Fruit fly (Drosophila melanogaster) whole organism, adult: Measurements from ENCODE around the gene RagA-B.

Source experiments
- CG11617 ChIP-seq: fragments of 200-800 bp; sonication (Bioruptor generic); optimal IDR thresholded peaks from 2 replicates; lab custom pipeline; 2017; ENCODE audit warnings: mild to moderate bottlenecking, missing biosample characterization, missing genetic modification reagents, missing genetic modification characterization
- CG12768 ChIP-seq: fragments of 200-800 bp; sonication (Bioruptor generic); optimal IDR thresholded peaks from 2 replicates; lab custom pipeline; 2017; ENCODE audit warnings: missing biosample characterization, missing genetic modification characterization, mild to moderate bottlenecking, moderate library complexity, missing genetic modification reagents
- CG14711 ChIP-seq: fragments of 200-800 bp; sonication (Bioruptor generic); optimal IDR thresholded peaks from 2 replicates; lab custom pipeline; 2018; ENCODE audit warnings: missing biosample characterization, mild to moderate bottlenecking, missing genetic modification characterization, moderate library complexity
- CG1620 ChIP-seq: fragments of 200-800 bp; sonication (Bioruptor generic); optimal IDR thresholded peaks from 2 replicates; lab custom pipeline; 2016; ENCODE audit warnings: missing biosample characterization, missing genetic modification characterization
- CG33017 ChIP-seq: fragments of 200-800 bp; sonication (Bioruptor generic); optimal IDR thresholded peaks from 2 replicates; lab custom pipeline; 2018; ENCODE audit warnings: missing biosample characterization, mild to moderate bottlenecking, missing genetic modification characterization, moderate library complexity
- CG5204 ChIP-seq: fragments of 200-800 bp; sonication (Bioruptor generic); optimal IDR thresholded peaks from 2 replicates; lab custom pipeline; 2016; ENCODE audit warnings: missing biosample characterization, missing genetic modification characterization
- CG7045 ChIP-seq: fragments of 200-800 bp; sonication (Bioruptor generic); optimal IDR thresholded peaks from 2 replicates; lab custom pipeline; 2017; ENCODE audit warnings: missing biosample characterization, mild to moderate bottlenecking, missing genetic modification characterization
- CG7101 ChIP-seq: fragments of 200-800 bp; sonication (Bioruptor generic); optimal IDR thresholded peaks from 2 replicates; lab custom pipeline; 2018; ENCODE audit warnings: missing biosample characterization, mild to moderate bottlenecking, missing genetic modification characterization, moderate library complexity
- Clk ChIP-seq: fragments of 200-800 bp; sonication (Bioruptor generic); optimal IDR thresholded peaks from 2 replicates; lab custom pipeline; 2017; ENCODE audit warnings: missing biosample characterization, missing genetic modification characterization
- Crg-1 ChIP-seq: fragments of 200-800 bp; sonication (Bioruptor generic); optimal IDR thresholded peaks from 2 replicates; lab custom pipeline; 2016; ENCODE audit warnings: missing biosample characterization, missing genetic modification characterization
- Hr96 ChIP-seq: fragments of 200-800 bp; sonication (Bioruptor generic); optimal IDR thresholded peaks from 2 replicates; lab custom pipeline; 2016; ENCODE audit warnings: missing biosample characterization, missing genetic modification characterization
- Mnt ChIP-seq: fragments of 200-800 bp; sonication (Bioruptor generic); optimal IDR thresholded peaks from 2 replicates; lab custom pipeline; 2016; ENCODE audit warnings: missing biosample characterization, mild to moderate bottlenecking, missing genetic modification characterization
- bab1 ChIP-seq: fragments of 200-800 bp; sonication (Bioruptor generic); optimal IDR thresholded peaks from 3 replicates; lab custom pipeline; 2019; ENCODE audit warnings: missing biosample characterization, mild to moderate bottlenecking, missing genetic modification characterization, moderate library complexity
- cic ChIP-seq: fragments of 200-800 bp; sonication (Bioruptor generic); optimal IDR thresholded peaks from 2 replicates; lab custom pipeline; 2017; ENCODE audit warnings: missing biosample characterization, mild to moderate bottlenecking, missing genetic modification characterization, moderate library complexity
- cnc ChIP-seq, 2 experiments: fragments of >200 bp; optimal IDR thresholded peaks; 2 replicates each; lab custom pipeline; 2017
- kay ChIP-seq: fragments of 200-800 bp; sonication (Bioruptor generic); peaks from one replicate; lab custom pipeline; 2016; ENCODE audit warnings: missing biosample characterization, missing genetic modification characterization, borderline replicate concordance
- ovo ChIP-seq: fragments of 200-800 bp; sonication (Bioruptor generic); optimal IDR thresholded peaks from 2 replicates; lab custom pipeline; 2016; ENCODE audit warnings: missing biosample characterization, missing genetic modification characterization
- pad ChIP-seq: fragments of 200-800 bp; sonication (Bioruptor generic); optimal IDR thresholded peaks from 3 replicates; lab custom pipeline; 2017; ENCODE audit warnings: missing biosample characterization, missing genetic modification characterization, mild to moderate bottlenecking, moderate library complexity, missing genetic modification reagents
- tj ChIP-seq: fragments of 200-800 bp; sonication (Bioruptor generic); optimal IDR thresholded peaks from 3 replicates; lab custom pipeline; 2017; ENCODE audit warnings: missing biosample characterization, mild to moderate bottlenecking, missing genetic modification characterization, moderate library complexity
- toe ChIP-seq: fragments of 200-800 bp; sonication (Bioruptor generic); optimal IDR thresholded peaks from 2 replicates; lab custom pipeline; 2016; ENCODE audit warnings: missing biosample characterization, missing genetic modification characterization

The RagA-B gene

DNA sequence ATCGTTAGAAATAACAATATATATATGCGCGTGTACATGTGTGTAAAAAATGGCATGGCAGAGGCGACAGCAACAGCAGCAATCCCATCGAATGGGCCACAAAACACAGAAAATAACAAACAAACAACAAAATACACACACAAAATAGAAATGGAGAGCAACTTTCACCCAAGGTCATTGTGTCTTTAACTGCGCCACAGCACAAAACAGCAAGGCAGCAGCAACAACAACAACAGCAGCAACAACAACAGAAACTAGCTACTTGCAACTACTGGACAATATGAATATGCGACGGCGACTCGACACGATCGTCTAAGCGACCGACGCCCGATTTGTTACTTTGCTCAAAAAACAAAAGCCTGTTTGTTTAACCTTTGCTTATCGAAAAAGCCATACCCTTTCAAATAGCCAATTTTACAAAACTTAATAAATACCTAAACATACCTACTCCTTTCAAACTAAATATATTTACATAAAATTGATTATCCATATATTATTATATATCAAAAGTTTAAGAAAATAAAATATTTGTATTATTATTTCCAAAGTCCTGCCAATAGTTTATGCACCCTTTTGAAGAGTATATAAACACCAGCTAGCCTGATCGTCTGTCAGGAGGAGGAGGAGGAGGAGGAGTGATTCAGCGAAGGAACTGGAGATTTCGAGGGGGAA lies 36.2 kb downstream of the RagA-B start:
- no peak for TF ChIP-seq ovo (GFP tag; lab: Kevin White, UChicago)
- TF ChIP-seq CG7045 (GFP tag; lab: Kevin White, UChicago) = no peak
- no peak for TF ChIP-seq CG14711 (tag; lab: Kevin White, UChicago)
- TF ChIP-seq Mnt (GFP tag; lab: Kevin White, UChicago) = no peak
- no peak for TF ChIP-seq toe (GFP tag; lab: Kevin White, UChicago)
- no peak for TF ChIP-seq cnc (optimal IDR thresholded peaks at IDR 0.05; lab: Kevin White, UChicago)
- no peak for TF ChIP-seq CG11617 (GFP tag; lab: Kevin White, UChicago)
- TF ChIP-seq Crg-1 (GFP tag; lab: Kevin White, UChicago) = no peak
- no peak for TF ChIP-seq pad (GFP tag; lab: Kevin White, UChicago)
- no peak for TF ChIP-seq kay
- TF ChIP-seq tj (GFP tag; lab: Kevin White, UChicago) = no peak

DNA sequence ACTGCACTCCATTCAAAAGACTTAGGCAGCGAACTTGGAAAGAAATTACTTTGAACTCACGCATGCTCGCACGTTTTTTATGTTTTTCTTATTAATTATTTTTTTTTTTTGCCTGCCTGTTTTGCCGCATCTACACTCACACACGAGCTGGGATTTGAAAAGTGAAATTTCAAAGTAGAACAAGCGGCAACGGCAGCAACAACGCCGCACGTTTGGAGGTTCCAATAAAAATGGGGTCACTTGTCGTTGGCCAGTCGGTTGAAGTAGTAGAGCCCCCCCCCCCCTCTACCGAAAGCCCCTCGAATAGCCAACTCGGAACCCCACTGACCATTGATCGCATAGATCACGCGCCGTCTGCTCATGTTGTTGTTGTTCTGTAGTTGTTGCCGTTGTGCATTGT lies 37.7 kb downstream of the RagA-B start:
- TF ChIP-seq CG5204 (GFP tag; lab: Kevin White, UChicago) (no peak), ovo (GFP tag; lab: Kevin White, UChicago) (no peak)

DNA sequence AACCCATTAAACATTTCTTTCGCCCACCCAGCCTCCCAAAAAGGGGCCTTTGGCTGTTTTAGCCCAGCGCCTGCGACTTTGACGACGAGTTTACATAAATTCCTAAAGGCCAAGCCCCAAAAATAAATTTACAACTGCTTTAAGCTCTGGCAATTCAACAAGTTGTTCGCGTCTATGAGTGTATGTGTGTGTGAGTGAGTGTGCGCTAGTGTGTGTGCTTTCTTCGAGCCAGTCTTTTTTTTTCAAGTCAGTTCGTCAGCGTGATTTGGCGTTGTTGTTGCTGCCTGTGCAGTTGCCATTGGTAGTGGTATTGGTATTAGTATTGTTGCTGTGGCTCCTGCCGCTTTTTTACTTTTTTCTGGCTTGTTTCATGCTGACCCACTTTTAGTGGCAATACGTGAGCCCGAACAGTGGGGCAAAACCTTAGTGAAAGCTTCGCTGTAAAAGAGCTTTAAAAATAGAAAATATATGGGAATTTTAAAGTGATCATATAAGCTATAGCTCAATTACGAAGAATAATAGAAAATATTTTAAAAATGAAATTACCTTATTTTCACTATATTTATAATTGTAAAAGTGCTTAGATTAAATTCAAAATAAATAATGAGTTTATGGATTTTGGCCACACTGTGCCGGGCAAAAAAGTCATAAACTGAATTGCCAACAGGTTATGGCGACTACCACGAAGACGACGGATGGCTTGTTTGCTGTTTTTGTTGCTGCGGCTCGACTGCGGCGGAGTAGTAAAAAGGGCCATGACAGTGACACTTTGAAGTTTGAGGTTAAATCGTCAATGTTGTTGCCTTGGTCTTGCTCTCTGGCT lies 38.4 kb downstream of the RagA-B start:
- TF ChIP-seq CG12768 = no peak
- no peak for TF ChIP-seq Hr96 (GFP tag; lab: Kevin White, UChicago)

DNA sequence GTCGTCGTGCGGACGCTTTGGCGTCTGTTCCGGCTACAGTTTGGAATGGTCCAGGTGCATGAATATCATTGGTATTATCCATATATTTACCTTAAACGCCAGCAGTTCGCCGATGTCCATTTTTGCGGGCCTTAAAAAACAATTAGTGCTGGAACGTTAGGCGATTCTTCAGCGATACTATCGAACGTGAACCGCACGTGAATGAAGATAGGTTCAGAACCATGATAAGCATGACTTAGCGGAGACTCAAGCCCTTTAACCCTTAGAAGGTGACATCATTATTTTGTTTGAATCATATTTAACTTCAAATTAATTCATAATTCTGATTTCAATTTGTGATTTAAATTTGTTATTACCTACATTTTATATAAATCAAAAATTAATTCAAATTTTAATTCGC lies 39.2 kb downstream of the RagA-B start, which contains the start of gene CG11964:
Gene CG11964 (minus strand): TSS at position 155 of the 400 bp plus-strand sequence.
- peak; percentile 49 for TF ChIP-seq CG7101 (tag; lab: Kevin White, UChicago)
- TF ChIP-seq CG12768 = no peak
- TF ChIP-seq CG11617 (GFP tag; lab: Kevin White, UChicago) = no peak
- peak; percentile 66 for TF ChIP-seq bab1
- TF ChIP-seq CG1620 (GFP tag; lab: Kevin White, UChicago) = peak; percentile 27
- no peak for TF ChIP-seq cic (GFP tag; lab: Kevin White, UChicago)
- TF ChIP-seq cnc (optimal IDR thresholded peaks at IDR 0.05; lab: Kevin White, UChicago) = no peak
- TF ChIP-seq CG33017 (tag; lab: Kevin White, UChicago) = peak; percentile 3
- no peak for TF ChIP-seq kay
- peak; percentile 89 for TF ChIP-seq Mnt (GFP tag; lab: Kevin White, UChicago)
- no peak for TF ChIP-seq pad (GFP tag; lab: Kevin White, UChicago)
- TF ChIP-seq CG5204 (GFP tag; lab: Kevin White, UChicago) = no peak
- no peak for TF ChIP-seq tj (GFP tag; lab: Kevin White, UChicago)
- TF ChIP-seq CG7045 (GFP tag; lab: Kevin White, UChicago) = no peak
- TF ChIP-seq Crg-1 (GFP tag; lab: Kevin White, UChicago) = no peak
- TF ChIP-seq toe (GFP tag; lab: Kevin White, UChicago) = peak; percentile 29
- no peak for TF ChIP-seq ovo (GFP tag; lab: Kevin White, UChicago)
- peak; percentile 32 for TF ChIP-seq CG14711 (tag; lab: Kevin White, UChicago)
- TF ChIP-seq Hr96 (GFP tag; lab: Kevin White, UChicago) = no peak
- no peak for TF ChIP-seq Clk (GFP tag; lab: Kevin White, UChicago)

DNA sequence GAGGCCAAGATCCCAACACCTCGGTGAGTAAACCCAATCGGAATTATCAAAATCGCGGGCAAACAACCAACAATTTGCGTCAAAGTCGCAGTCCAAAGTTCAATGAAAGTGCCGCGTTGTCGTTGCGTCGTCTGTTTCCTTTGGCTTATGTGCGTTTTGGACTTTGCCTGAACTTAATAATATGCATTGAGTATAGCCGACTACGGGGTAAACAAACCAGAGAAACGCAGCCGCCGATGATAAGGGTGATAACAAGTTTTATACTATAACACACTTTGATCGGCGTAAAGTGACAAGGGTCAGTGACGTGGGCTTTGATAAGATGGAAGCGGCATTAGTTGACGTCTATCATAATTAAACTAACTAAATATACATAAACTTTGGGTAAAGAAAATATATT lies 44.4 kb downstream of the RagA-B start:
- peak; percentile 30 for TF ChIP-seq cic (GFP tag; lab: Kevin White, UChicago)
- no peak for TF ChIP-seq CG1620 (GFP tag; lab: Kevin White, UChicago)
- TF ChIP-seq CG33017 (tag; lab: Kevin White, UChicago) = peak; percentile 48
- TF ChIP-seq CG7101 (tag; lab: Kevin White, UChicago) = no peak
- TF ChIP-seq Hr96 (GFP tag; lab: Kevin White, UChicago) = peak; percentile 23
- peak; percentile 86 for TF ChIP-seq kay
- TF ChIP-seq CG7045 (GFP tag; lab: Kevin White, UChicago) = no peak
- no peak for TF ChIP-seq cnc (optimal IDR thresholded peaks at IDR 0.05; lab: Kevin White, UChicago)
- no peak for TF ChIP-seq CG14711 (tag; lab: Kevin White, UChicago)
- no peak for TF ChIP-seq CG11617 (GFP tag; lab: Kevin White, UChicago)
- TF ChIP-seq CG12768 = peak; percentile 96
- TF ChIP-seq tj (GFP tag; lab: Kevin White, UChicago) = no peak
